Worm (Caenorhabditis elegans): ENCODE data around the gene F29A7.6.

- TF ChIP-seq him-1 (tag; optimal IDR thresholded peaks at IDR 0.05) (no peak), madf-10 (tag; optimal IDR thresholded peaks at IDR 0.05) (no peak), ztf-3 (GFP tag; optimal IDR thresholded peaks at IDR 0.05) (no peak), efl-1 (GFP tag; optimal IDR thresholded peaks at IDR 0.05) (no peak), snpc-4 (GFP tag; optimal IDR thresholded peaks at IDR 0.05) (no peak), snpc-4 (tag; optimal IDR thresholded peaks at IDR 0.05) (no peak), egl-18 (GFP tag; IDR thresholded peaks at IDR 0.05) (no peak), ztf-6 (GFP tag; IDR thresholded peaks at IDR 0.05) (no peak), dpl-1 (GFP tag; optimal IDR thresholded peaks at IDR 0.05) (no peak), C17E4.6 (GFP tag; IDR thresholded peaks at IDR 0.05) (no peak), nhr-27 (tag; optimal IDR thresholded peaks at IDR 0.05) (no peak), nhr-179 (tag; optimal IDR thresholded peaks at IDR 0.05) (no peak), ztf-28 (GFP tag; IDR thresholded peaks at IDR 0.05) (no peak)
Observed at ce11 chrII:2766331-2766730, 13.9 kb upstream of the F29A7.6 start, which contains the start of gene F08D12.15.
